Fruit fly (Drosophila melanogaster): Measurements from ENCODE around the gene Kdm2.

Kdm2 gene

DNA sequence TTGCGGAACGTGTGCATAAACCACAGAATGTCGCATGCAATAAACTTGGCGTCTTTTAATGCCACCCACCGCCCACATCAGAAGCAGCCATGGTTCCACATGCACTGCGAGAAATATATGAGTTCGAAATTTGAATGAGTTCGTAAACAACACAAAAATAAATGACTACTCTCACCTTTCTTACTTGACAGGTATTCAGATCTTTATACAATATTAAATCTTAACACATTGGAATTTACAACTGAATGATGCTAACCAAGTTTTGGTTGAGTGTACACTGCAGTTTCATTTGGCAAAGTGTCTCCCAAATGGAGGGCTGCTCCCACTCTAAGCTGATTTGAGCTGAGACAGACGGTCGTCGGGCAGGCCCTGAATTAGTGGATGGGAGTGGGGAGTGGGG lies 22.6 kb downstream of the Kdm2 start (continued):
- TF ChIP-seq ss (GFP tag; optimal IDR thresholded peaks at IDR 0.05) (peak in 1 of 2 experiments; percentile 43), Ets96B (tag; optimal IDR thresholded peaks at IDR 0.05) (peak; percentile 57), dsx (GFP tag; optimal IDR thresholded peaks at IDR 0.05; ENCODE audit: poor library complexity, severe bottlenecking) (peak; percentile 32), spab (GFP tag; optimal IDR thresholded peaks at IDR 0.05) (no peak), dac (GFP tag; optimal IDR thresholded peaks at IDR 0.05) (no peak), Met (GFP tag; optimal IDR thresholded peaks at IDR 0.05) (peak; percentile 46), CG6854 (GFP tag; optimal IDR thresholded peaks at IDR 0.05) (no peak), pdm3 (GFP tag; optimal IDR thresholded peaks at IDR 0.05) (peak; percentile 54)

DNA sequence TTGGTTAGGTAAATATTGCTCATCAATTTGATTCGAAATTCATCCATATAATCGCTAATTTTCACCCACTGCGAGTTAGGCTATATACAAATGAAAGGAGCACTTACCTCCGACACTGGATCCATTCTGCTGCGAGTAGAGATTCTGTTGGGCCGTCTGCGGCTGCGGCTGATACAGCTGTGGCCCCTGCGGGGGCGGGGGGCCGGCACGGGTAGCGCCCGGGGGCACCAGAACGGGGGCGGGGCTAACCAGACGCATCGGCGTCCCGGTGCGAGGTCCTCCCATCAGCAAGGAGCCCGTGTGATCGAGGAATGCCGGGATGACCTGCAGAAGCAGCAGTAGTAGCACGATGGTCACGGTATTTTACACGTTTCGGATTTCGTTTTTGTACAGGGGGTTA lies 27.3 kb downstream of the Kdm2 start:
- no peak for TF ChIP-seq Lpt (GFP tag; optimal IDR thresholded peaks at IDR 0.05)
- no peak for TF ChIP-seq Eip78C (GFP tag)
- no peak for TF ChIP-seq Hr4 (GFP tag; optimal IDR thresholded peaks at IDR 0.05)
- no peak for TF ChIP-seq ss (GFP tag; optimal IDR thresholded peaks at IDR 0.05)
- no peak for TF ChIP-seq eg (GFP tag; IDR thresholded peaks at IDR 0.05)
- TF ChIP-seq svp (GFP tag) = no peak
- no peak for TF ChIP-seq Gug (GFP tag; IDR thresholded peaks at IDR 0.05)
- no peak for TF ChIP-seq net (GFP tag; optimal IDR thresholded peaks at IDR 0.05)
- no peak for TF ChIP-seq Eip93F (GFP tag; optimal IDR thresholded peaks at IDR 0.05)
- TF ChIP-seq Hr38 (GFP tag; optimal IDR thresholded peaks at IDR 0.05) = no peak
- TF ChIP-seq fd85E (GFP tag; optimal IDR thresholded peaks at IDR 0.05) = no peak
- no peak for TF ChIP-seq CG32006 (GFP tag; optimal IDR thresholded peaks at IDR 0.05)
- TF ChIP-seq vri (GFP tag; optimal IDR thresholded peaks at IDR 0.05) = no peak
- TF ChIP-seq dsx (GFP tag; optimal IDR thresholded peaks at IDR 0.05; ENCODE audit: poor library complexity, severe bottlenecking) = no peak
- no peak for TF ChIP-seq CG31627 (GFP tag; optimal IDR thresholded peaks at IDR 0.05)
- TF ChIP-seq CG7368 (GFP tag; optimal IDR thresholded peaks at IDR 0.05) = no peak
- TF ChIP-seq CG6792 (GFP tag; optimal IDR thresholded peaks at IDR 0.05) = no peak

DNA sequence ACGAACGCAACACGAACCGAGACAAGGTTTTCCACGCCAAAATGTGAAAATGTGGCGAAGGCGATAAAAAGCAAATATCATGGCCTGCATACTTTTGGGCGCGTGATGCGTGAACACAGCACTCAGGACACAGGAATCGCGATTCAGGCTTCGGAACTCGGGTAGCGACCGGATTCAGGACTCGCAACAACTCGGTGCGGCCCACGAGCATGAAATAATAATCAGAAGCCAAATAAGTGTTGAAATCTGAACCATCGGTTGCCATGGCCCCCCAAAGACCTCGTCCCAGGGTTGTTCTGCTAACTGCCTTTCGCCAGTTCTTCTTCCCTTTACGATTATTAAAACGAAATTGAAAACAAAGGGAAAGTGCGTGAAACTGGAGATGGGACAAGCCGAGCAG lies 30.0 kb downstream of the Kdm2 start:
- TF ChIP-seq lz (GFP tag; optimal IDR thresholded peaks at IDR 0.05) (no peak), CG11902 (GFP tag; optimal IDR thresholded peaks at IDR 0.05) (no peak), Hr38 (GFP tag; optimal IDR thresholded peaks at IDR 0.05) (no peak), Blimp-1 (GFP tag; optimal IDR thresholded peaks at IDR 0.05) (no peak), Sox102F (GFP tag; optimal IDR thresholded peaks at IDR 0.05) (no peak), CG6163 (GFP tag; IDR thresholded peaks at IDR 0.05) (no peak), cyc (GFP tag; optimal IDR thresholded peaks at IDR 0.05) (no peak), acj6 (GFP tag; optimal IDR thresholded peaks at IDR 0.05) (no peak), CG8119 (GFP tag; IDR thresholded peaks at IDR 0.05) (no peak), Lpt (GFP tag; optimal IDR thresholded peaks at IDR 0.05) (no peak), CG16779 (tag; optimal IDR thresholded peaks at IDR 0.05) (no peak)

DNA sequence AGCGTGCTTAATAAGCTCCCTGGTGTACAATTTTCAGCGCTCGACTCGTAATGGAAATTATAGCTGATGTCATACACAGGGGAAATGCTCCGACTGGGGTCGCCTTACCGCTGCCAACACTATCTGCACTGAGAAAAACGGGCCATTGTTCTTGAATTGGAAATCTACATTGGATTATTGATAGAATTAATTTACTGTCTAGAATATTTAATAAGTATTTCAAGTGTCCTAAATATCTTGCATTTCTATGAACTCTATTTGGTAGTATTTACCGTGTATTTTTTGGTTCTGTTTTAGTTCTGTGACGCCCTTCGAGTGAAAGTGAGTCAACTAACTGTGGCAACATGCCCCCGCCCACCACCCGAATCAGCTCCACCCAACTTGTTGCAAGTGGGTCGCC lies 31.1 kb downstream of the Kdm2 start:
- TF ChIP-seq eg (GFP tag; IDR thresholded peaks at IDR 0.05) (peak; percentile 48; the same call in 1 of the 3 replicates), CG16779 (tag; optimal IDR thresholded peaks at IDR 0.05) (no peak), Eip78C (GFP tag) (peak; percentile 29), CG32006 (GFP tag; optimal IDR thresholded peaks at IDR 0.05) (peak; percentile 33), Hr39 (GFP tag; optimal IDR thresholded peaks at IDR 0.05) (no peak), dac (GFP tag; optimal IDR thresholded peaks at IDR 0.05) (no peak), Smox (GFP tag; optimal IDR thresholded peaks at IDR 0.05) (no peak), CG6163 (GFP tag; IDR thresholded peaks at IDR 0.05) (no peak), CG8319 (GFP tag; optimal IDR thresholded peaks at IDR 0.05) (no peak), CG15336 (GFP tag; IDR thresholded peaks at IDR 0.05) (peak; percentile 54), acj6 (GFP tag; optimal IDR thresholded peaks at IDR 0.05) (no peak), CG8119 (GFP tag; IDR thresholded peaks at IDR 0.05) (0 out of 3 replicates have a peak, but pooled peaks have one; percentile 25), Hr4 (GFP tag; optimal IDR thresholded peaks at IDR 0.05) (peak; percentile 31), vri (GFP tag; optimal IDR thresholded peaks at IDR 0.05) (no peak), Hr38 (GFP tag; optimal IDR thresholded peaks at IDR 0.05) (no peak), CG6792 (GFP tag; optimal IDR thresholded peaks at IDR 0.05) (no peak)
